Fruit fly (Drosophila melanogaster) whole organism, embryonic: Measurements from ENCODE around the gene Tbcd.
A peak's percentile ranks its signal among the peaks of the same experiment; 100 is the strongest.

Experiments used
- Adf1 ChIP-seq: fragments of 200-800 bp; sonication (Bioruptor generic); IDR thresholded peaks from 2 replicates; pipeline ENCODE4 v1.3.6; 2022; ENCODE audit warnings: missing biosample characterization, missing genetic modification characterization
- C15 ChIP-seq: fragments of 200-800 bp; sonication (Bioruptor generic); IDR thresholded peaks from 3 replicates; pipeline ENCODE4 v1.3.6; 2022; ENCODE audit warnings: missing biosample characterization, missing genetic modification characterization
- CG1024 ChIP-seq: fragments of 200-800 bp; sonication (Bioruptor generic); IDR thresholded peaks from 2 replicates; pipeline ENCODE4 v1.3.6; 2022; ENCODE audit warnings: missing biosample characterization, missing genetic modification characterization
- CG10543 ChIP-seq: fragments of 200-800 bp; sonication (Bioruptor generic); optimal IDR thresholded peaks from 3 replicates; lab custom pipeline; 2017; ENCODE audit warnings: missing biosample characterization, mild to moderate bottlenecking, missing genetic modification characterization, moderate library complexity
- CG11398 ChIP-seq: fragments of 200-800 bp; sonication (Bioruptor generic); optimal IDR thresholded peaks from 2 replicates; lab custom pipeline; 2016; ENCODE audit warnings: missing biosample characterization, missing genetic modification characterization
- CG11560 ChIP-seq: fragments of 200-800 bp; sonication (Bioruptor generic); IDR thresholded peaks from 3 replicates; pipeline ENCODE4 v1.3.6; 2022; ENCODE audit warnings: missing biosample characterization, missing genetic modification characterization
- CG11695 ChIP-seq: fragments of 200-800 bp; sonication (Bioruptor generic); IDR thresholded peaks from 3 replicates; pipeline ENCODE4 v1.3.6; 2022; ENCODE audit warnings: missing biosample characterization, missing genetic modification characterization
- CG12219 ChIP-seq: fragments of 200-800 bp; sonication (Bioruptor generic); optimal IDR thresholded peaks from 3 replicates; lab custom pipeline; 2018; ENCODE audit warnings: missing biosample characterization, mild to moderate bottlenecking, missing genetic modification characterization
- CG13123 ChIP-seq: fragments of 200-800 bp; sonication (Bioruptor generic); optimal IDR thresholded peaks from 2 replicates; lab custom pipeline; 2016; ENCODE audit warnings: missing biosample characterization, missing genetic modification characterization
- CG14667 ChIP-seq: fragments of 200-800 bp; sonication (Bioruptor generic); IDR thresholded peaks from 2 replicates; pipeline ENCODE4 v1.3.6; 2022; ENCODE audit warnings: missing biosample characterization, missing genetic modification characterization
- CG15601 ChIP-seq: fragments of 200-800 bp; sonication (Bioruptor generic); optimal IDR thresholded peaks from 3 replicates; lab custom pipeline; 2019; ENCODE audit warnings: missing biosample characterization, mild to moderate bottlenecking, missing genetic modification characterization, moderate library complexity
- CG1792 ChIP-seq: fragments of 200-800 bp; sonication (Bioruptor generic); optimal IDR thresholded peaks from 2 replicates; lab custom pipeline; 2016; ENCODE audit warnings: missing biosample characterization, missing genetic modification characterization
- CG2116 ChIP-seq: fragments of 200-800 bp; sonication (Bioruptor generic); optimal IDR thresholded peaks from 3 replicates; lab custom pipeline; 2018; ENCODE audit warnings: missing biosample characterization, mild to moderate bottlenecking, missing genetic modification characterization
- CG2120 ChIP-seq: fragments of 200-800 bp; sonication (Bioruptor generic); optimal IDR thresholded peaks from 3 replicates; lab custom pipeline; 2016; ENCODE audit warnings: missing biosample characterization, missing genetic modification characterization
- CG30403 ChIP-seq: fragments of 200-800 bp; sonication (Bioruptor generic); optimal IDR thresholded peaks from 3 replicates; lab custom pipeline; 2016; ENCODE audit warnings: missing biosample characterization, missing genetic modification characterization
- CG33213 ChIP-seq: fragments of 200-800 bp; sonication (Bioruptor generic); optimal IDR thresholded peaks from 3 replicates; lab custom pipeline; 2016; ENCODE audit warnings: missing biosample characterization, missing genetic modification characterization
- CG4282 ChIP-seq: fragments of 200-800 bp; sonication (Bioruptor generic); optimal IDR thresholded peaks from 2 replicates; lab custom pipeline; 2016; ENCODE audit warnings: missing biosample characterization, missing genetic modification characterization
- CG4360 ChIP-seq: fragments of 200-800 bp; sonication (Bioruptor generic); IDR thresholded peaks from 2 replicates; pipeline ENCODE4 v1.3.6; 2022; ENCODE audit warnings: missing biosample characterization, missing genetic modification characterization
- CG8388 ChIP-seq: fragments of 200-800 bp; sonication (Bioruptor generic); optimal IDR thresholded peaks from 2 replicates; lab custom pipeline; 2019; ENCODE audit warnings: missing biosample characterization, mild to moderate bottlenecking, missing genetic modification characterization, moderate library complexity
- CG8478 ChIP-seq: fragments of >200 bp; optimal IDR thresholded peaks from 2 replicates; lab custom pipeline; 2018
- CG9817 ChIP-seq: fragments of 200-800 bp; sonication (Bioruptor generic); optimal IDR thresholded peaks from 2 replicates; lab custom pipeline; 2018; ENCODE audit warnings: missing biosample characterization, mild to moderate bottlenecking, missing genetic modification characterization, moderate library complexity
- CHES-1-like ChIP-seq: fragments of 200-800 bp; sonication (Bioruptor generic); optimal IDR thresholded peaks from 2 replicates; lab custom pipeline; 2016; ENCODE audit warnings: missing biosample characterization, missing genetic modification characterization
- CkIIα-i1 ChIP-seq: fragments of 200-800 bp; sonication (Bioruptor generic); IDR thresholded peaks from 2 replicates; pipeline ENCODE4 v1.3.6; 2022; ENCODE audit warnings: missing biosample characterization, missing genetic modification characterization
- Dbx ChIP-seq: fragments of 200-800 bp; sonication (Bioruptor generic); IDR thresholded peaks from 3 replicates; pipeline ENCODE4 v1.3.6; 2022; ENCODE audit warnings: missing biosample characterization, missing genetic modification characterization
- Dfd ChIP-seq, 2 experiments: fragments of >200 bp; optimal IDR thresholded peaks; 2 replicates each; lab custom pipeline; 2017; ENCODE audit warnings: missing biosample characterization in 2 of 2, missing genetic modification characterization in 2 of 2
- Ets97D ChIP-seq: fragments of 200-800 bp; sonication (Bioruptor generic); optimal IDR thresholded peaks from 3 replicates; lab custom pipeline; 2016; ENCODE audit warnings: missing biosample characterization, missing genetic modification characterization
- Fer3 ChIP-seq: fragments of 200-800 bp; sonication (Bioruptor generic); optimal IDR thresholded peaks from 2 replicates; lab custom pipeline; 2018; ENCODE audit warnings: missing biosample characterization, mild to moderate bottlenecking, missing genetic modification characterization, moderate library complexity
- Gug ChIP-seq: fragments of 200-800 bp; sonication (Bioruptor generic); IDR thresholded peaks from 4 replicates; pipeline ENCODE4 v1.3.6; 2022; ENCODE audit warnings: missing biosample characterization, missing genetic modification characterization
- Stat92E ChIP-seq, 3 experiments: fragments of >200 bp in 2 of 3; fragments of 200-800 bp in 1 of 3; sonication (Bioruptor generic) in 1 of 3; optimal IDR thresholded peaks; 2 replicates each; lab custom pipeline; 2017 to 2019; ENCODE audit warnings: missing biosample characterization in 3 of 3, missing genetic modification characterization in 3 of 3, mild to moderate bottlenecking in 1 of 3, moderate library complexity in 1 of 3
- Taf1 ChIP-seq: fragments of 200-800 bp; sonication (Bioruptor generic); IDR thresholded peaks from 2 replicates; pipeline ENCODE4 v1.3.6; 2022; ENCODE audit warnings: missing biosample characterization, missing genetic modification characterization
- bsh ChIP-seq, 2 experiments: fragments of 200-800 bp; sonication (Bioruptor generic); optimal IDR thresholded peaks; 2 replicates each; lab custom pipeline; 2017 to 2018; ENCODE audit warnings: mild to moderate bottlenecking in 2 of 2, missing biosample characterization in 2 of 2, missing genetic modification characterization in 2 of 2, moderate library complexity in 1 of 2
- chif ChIP-seq, 2 experiments: fragments of 200-800 bp; sonication (Bioruptor generic); optimal IDR thresholded peaks; 3 replicates each; lab custom pipeline; 2016; ENCODE audit warnings: missing biosample characterization in 2 of 2, missing genetic modification characterization in 2 of 2
- chinmo ChIP-seq: fragments of 200-800 bp; sonication (Bioruptor generic); IDR thresholded peaks from 4 replicates; pipeline ENCODE4 v1.3.6; 2022; ENCODE audit warnings: missing biosample characterization, missing genetic modification characterization; ENCODE audit not compliant: partially characterized antibody
- danr ChIP-seq: fragments of 200-800 bp; sonication (Bioruptor generic); IDR thresholded peaks from 2 replicates; pipeline ENCODE4 v1.3.6; 2022; ENCODE audit warnings: missing biosample characterization, missing genetic modification characterization
- dati ChIP-seq: fragments of 200-800 bp; sonication (Bioruptor generic); IDR thresholded peaks from 2 replicates; pipeline ENCODE4 v1.3.6; 2022; ENCODE audit warnings: missing biosample characterization, missing genetic modification characterization
- emc ChIP-seq: fragments of 200-800 bp; sonication (Bioruptor generic); optimal IDR thresholded peaks from 2 replicates; lab custom pipeline; 2016; ENCODE audit warnings: missing biosample characterization, missing genetic modification characterization
- fru ChIP-seq: fragments of >200 bp; optimal IDR thresholded peaks from 2 replicates; lab custom pipeline; 2017
- gcm2 ChIP-seq: fragments of 200-800 bp; sonication (Bioruptor generic); optimal IDR thresholded peaks from 2 replicates; lab custom pipeline; 2016; ENCODE audit warnings: missing biosample characterization, missing genetic modification characterization
- jumu ChIP-seq: fragments of 200-800 bp; sonication (Bioruptor generic); optimal IDR thresholded peaks from 3 replicates; lab custom pipeline; 2016; ENCODE audit warnings: missing biosample characterization, missing genetic modification characterization
- knrl ChIP-seq: fragments of 200-800 bp; sonication (Bioruptor generic); IDR thresholded peaks from 3 replicates; pipeline ENCODE4 v1.3.6; 2022; ENCODE audit warnings: missing biosample characterization, missing genetic modification characterization; ENCODE audit not compliant: partially characterized antibody
- nerfin-2 ChIP-seq: fragments of 200-800 bp; sonication (Bioruptor generic); IDR thresholded peaks from 2 replicates; pipeline ENCODE4 v1.3.6; 2022; ENCODE audit warnings: missing biosample characterization, missing genetic modification characterization; ENCODE audit not compliant: partially characterized antibody
- onecut ChIP-seq: fragments of 200-800 bp; sonication (Bioruptor generic); IDR thresholded peaks from 2 replicates; pipeline ENCODE4 v1.3.6; 2022; ENCODE audit warnings: missing biosample characterization, missing genetic modification characterization
- phol ChIP-seq: fragments of 200-800 bp; sonication (Bioruptor generic); optimal IDR thresholded peaks from 3 replicates; lab custom pipeline; 2018; ENCODE audit warnings: missing biosample characterization, mild to moderate bottlenecking, missing genetic modification characterization, moderate library complexity
- repo ChIP-seq: fragments of 200-800 bp; sonication (Bioruptor generic); optimal IDR thresholded peaks from 2 replicates; lab custom pipeline; 2016; ENCODE audit warnings: missing biosample characterization, missing genetic modification characterization
- row ChIP-seq: fragments of 200-800 bp; sonication (Bioruptor generic); IDR thresholded peaks from 3 replicates; pipeline ENCODE4 v1.3.6; 2022; ENCODE audit warnings: missing biosample characterization, missing genetic modification characterization
- so ChIP-seq: fragments of 200-800 bp; sonication (Bioruptor generic); IDR thresholded peaks from 3 replicates; pipeline ENCODE4 v1.3.6; 2022; ENCODE audit warnings: missing biosample characterization, missing genetic modification characterization
- tgo ChIP-seq: fragments of 200-800 bp; sonication (Bioruptor generic); IDR thresholded peaks from 3 replicates; pipeline ENCODE4 v1.3.6; 2022; ENCODE audit warnings: missing biosample characterization, missing genetic modification characterization
- ttk ChIP-seq: fragments of 200-800 bp; sonication (Bioruptor generic); IDR thresholded peaks from 2 replicates; pipeline ENCODE4 v2.1.2; 2022; ENCODE audit warnings: missing biosample characterization, missing genetic modification characterization
- unc-4 ChIP-seq: fragments of 200-800 bp; sonication (Bioruptor generic); IDR thresholded peaks from 2 replicates; pipeline ENCODE4 v1.3.6; 2022; ENCODE audit warnings: missing biosample characterization, missing genetic modification characterization; ENCODE audit not compliant: partially characterized antibody
- usp ChIP-seq: fragments of >200 bp; optimal IDR thresholded peaks from 2 replicates; lab custom pipeline; 2017; ENCODE audit warnings: missing biosample characterization, missing genetic modification characterization
- wek ChIP-seq: fragments of 200-800 bp; sonication (Bioruptor generic); optimal IDR thresholded peaks from 3 replicates; lab custom pipeline; 2018; ENCODE audit warnings: missing biosample characterization, mild to moderate bottlenecking, missing genetic modification characterization, moderate library complexity

Tbcd gene

dm6 chr2L:2198613-2199432, 51.5 kb downstream of the Tbcd start (continued):
- TF ChIP-seq CG15601 (tag; lab: Kevin White, UChicago) (peak; percentile 84), CG8388 (GFP tag; lab: Kevin White, UChicago) (peak; percentile 86), CG12219 (GFP tag; lab: Kevin White, UChicago) (peak; percentile 88), CG11695 (GFP tag; lab: Robert Waterston, UW) (no peak), Fer3 (tag; lab: Kevin White, UChicago) (peak; percentile 78), usp (GFP tag; lab: Kevin White, UChicago) (no peak), CG11560 (tag; lab: Robert Waterston, UW) (no peak), CG4360 (GFP tag; lab: Robert Waterston, UW) (no peak), CG9817 (peak; percentile 61), CG1024 (GFP tag; lab: Robert Waterston, UW) (no peak), Ets97D (peak; percentile 70), CkIIα-i1 (GFP tag; lab: Robert Waterston, UW) (no peak), chif (GFP tag; optimal IDR thresholded peaks at IDR 0.05; lab: Kevin White, UChicago) (peak; percentile 89 to 91), CG10543 (peak; percentile 94), CG14667 (GFP tag; lab: Robert Waterston, UW) (no peak), CG30403 (GFP tag; lab: Kevin White, UChicago) (peak; percentile 91), fru (lab: Kevin White, UChicago) (no peak), CG8478 (lab: Kevin White, UChicago) (peak; percentile 78), so (GFP tag; lab: Robert Waterston, UW) (no peak), onecut (peak; percentile 93), tgo (no peak), CG11398 (GFP tag; lab: Kevin White, UChicago) (peak; percentile 83), Adf1 (no peak), CG13123 (GFP tag; lab: Kevin White, UChicago) (peak; percentile 65), CG33213 (GFP tag; lab: Kevin White, UChicago) (peak; percentile 88), chinmo (GFP tag; lab: Robert Waterston, UW) (no peak), emc (GFP tag; lab: Kevin White, UChicago) (peak; percentile 62), phol (peak; percentile 89), CHES-1-like (GFP tag; lab: Kevin White, UChicago) (peak; percentile 80), Gug (GFP tag; lab: Robert Waterston, UW) (peak; percentile 88), unc-4 (GFP tag; lab: Robert Waterston, UW) (no peak), Dbx (GFP tag; lab: Robert Waterston, UW) (no peak), wek (GFP tag; lab: Kevin White, UChicago) (peak; percentile 32), knrl (no peak), CG4282 (GFP tag; lab: Kevin White, UChicago) (peak; percentile 62), repo (GFP tag; lab: Kevin White, UChicago) (peak; percentile 82), jumu (GFP tag; lab: Kevin White, UChicago) (peak; percentile 90), CG2120 (GFP tag; lab: Kevin White, UChicago) (peak; percentile 89), CG2116 (GFP tag; lab: Kevin White, UChicago) (peak; percentile 53), nerfin-2 (GFP tag; lab: Robert Waterston, UW) (no peak), dati (GFP tag; lab: Robert Waterston, UW) (no peak), ttk (GFP tag; lab: Robert Waterston, UW) (no peak), Dfd (GFP tag; optimal IDR thresholded peaks at IDR 0.05; lab: Kevin White, UChicago) (no peak), Taf1 (GFP tag; lab: Robert Waterston, UW) (no peak), C15 (no peak), row (GFP tag; lab: Robert Waterston, UW) (no peak), Stat92E (GFP tag; optimal IDR thresholded peaks at IDR 0.05; lab: Kevin White, UChicago) (no peak), gcm2 (GFP tag; lab: Kevin White, UChicago) (peak; percentile 75), danr (GFP tag; lab: Robert Waterston, UW) (no peak), CG1792 (GFP tag; lab: Kevin White, UChicago) (peak; percentile 90), bsh (GFP tag; optimal IDR thresholded peaks at IDR 0.05; lab: Kevin White, UChicago) (peak; percentile 96 to 97)
